Worm (Caenorhabditis elegans): ENCODE results near the gene R12B2.6.

The R12B2.6 gene

ce11 chrIII:5814098-5814497 is 19.9 kb downstream of the R12B2.6 start:
- TF ChIP-seq hmg-4 (GFP tag; optimal IDR thresholded peaks at IDR 0.05): no peak
- TF ChIP-seq tbx-11 (GFP tag; IDR thresholded peaks at IDR 0.05): no peak
- no peak for TF ChIP-seq hnd-1 (tag; optimal IDR thresholded peaks at IDR 0.05)

- TF ChIP-seq ets-7 (tag; optimal IDR thresholded peaks at IDR 0.05) (no peak), aly-1 (tag; optimal IDR thresholded peaks at IDR 0.05) (no peak), scrt-1 (GFP tag; IDR thresholded peaks at IDR 0.05) (no peak), ceh-36 (tag; optimal IDR thresholded peaks at IDR 0.05) (no peak), tbx-37 (GFP tag; conservative IDR thresholded peaks at IDR 0.05) (no peak), sea-1 (GFP tag; conservative IDR thresholded peaks at IDR 0.05) (no peak), hmbx-1 (tag; optimal IDR thresholded peaks at IDR 0.05) (no peak), ama-1 (optimal IDR thresholded peaks at IDR 0.05) (no peak), pes-1 (GFP tag; IDR thresholded peaks at IDR 0.05) (no peak), tbx-11 (GFP tag; IDR thresholded peaks at IDR 0.05) (no peak), F13C5.2 (tag; optimal IDR thresholded peaks at IDR 0.05) (no peak), hnd-1 (tag; optimal IDR thresholded peaks at IDR 0.05) (no peak), tra-4 (tag; optimal IDR thresholded peaks at IDR 0.05) (no peak), B0310.2 (tag; optimal IDR thresholded peaks at IDR 0.05) (no peak)
Measured at ce11 chrIII:5813501-5813900, 20.5 kb downstream of the R12B2.6 start.

DNA sequence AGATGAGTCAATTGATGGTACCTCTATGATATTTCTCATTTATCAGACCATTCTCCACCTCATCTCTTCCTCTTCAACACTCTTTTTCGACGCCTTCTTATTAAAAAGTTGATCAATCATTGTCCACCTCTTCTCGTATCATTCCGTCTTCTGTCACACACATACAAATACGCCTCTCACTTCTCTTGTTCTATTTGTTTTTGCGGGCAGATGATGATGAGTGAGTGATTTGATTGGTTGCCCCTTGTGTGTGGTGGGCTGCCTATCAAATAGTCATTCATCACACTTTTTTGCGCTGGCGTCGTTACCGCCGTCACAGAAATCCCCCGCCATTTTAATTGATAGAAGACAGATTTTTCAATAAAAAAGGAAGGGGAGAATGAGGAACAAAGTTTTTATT is 21.3 kb downstream of the R12B2.6 start:
- TF ChIP-seq tbx-37 (GFP tag; conservative IDR thresholded peaks at IDR 0.05) (no peak), hmbx-1 (tag; optimal IDR thresholded peaks at IDR 0.05) (no peak), ceh-13 (GFP tag; optimal IDR thresholded peaks at IDR 0.05) (no peak), aly-1 (tag; optimal IDR thresholded peaks at IDR 0.05) (no peak), tbx-11 (GFP tag; IDR thresholded peaks at IDR 0.05) (no peak), flt-1 (GFP tag; IDR thresholded peaks at IDR 0.05) (no peak), ama-1 (optimal IDR thresholded peaks at IDR 0.05) (no peak), hmg-4 (GFP tag; optimal IDR thresholded peaks at IDR 0.05) (no peak), B0310.2 (tag; optimal IDR thresholded peaks at IDR 0.05) (no peak), ceh-36 (tag; optimal IDR thresholded peaks at IDR 0.05) (no peak), tra-4 (tag; optimal IDR thresholded peaks at IDR 0.05) (no peak), pes-1 (GFP tag; IDR thresholded peaks at IDR 0.05) (no peak), scrt-1 (GFP tag; IDR thresholded peaks at IDR 0.05) (no peak), F13C5.2 (tag; optimal IDR thresholded peaks at IDR 0.05) (no peak), ets-7 (tag; optimal IDR thresholded peaks at IDR 0.05) (no peak)

ce11 chrIII:5811957-5812356 is 22.0 kb downstream of the R12B2.6 start:
- TF ChIP-seq flt-1 (GFP tag; IDR thresholded peaks at IDR 0.05) (no peak), F13C5.2 (tag; optimal IDR thresholded peaks at IDR 0.05) (no peak), tbx-11 (GFP tag; IDR thresholded peaks at IDR 0.05) (no peak), B0310.2 (tag; optimal IDR thresholded peaks at IDR 0.05) (no peak), pes-1 (GFP tag; IDR thresholded peaks at IDR 0.05) (no peak), scrt-1 (GFP tag; IDR thresholded peaks at IDR 0.05) (no peak), sea-1 (GFP tag; conservative IDR thresholded peaks at IDR 0.05) (no peak), hmbx-1 (tag; optimal IDR thresholded peaks at IDR 0.05) (no peak), ets-7 (tag; optimal IDR thresholded peaks at IDR 0.05) (no peak)

- TF ChIP-seq ceh-13 (GFP tag; optimal IDR thresholded peaks at IDR 0.05) (no peak), tbx-37 (GFP tag; conservative IDR thresholded peaks at IDR 0.05) (no peak), tra-4 (tag; optimal IDR thresholded peaks at IDR 0.05) (no peak), B0310.2 (tag; optimal IDR thresholded peaks at IDR 0.05) (no peak), aly-1 (tag; optimal IDR thresholded peaks at IDR 0.05) (no peak), ceh-36 (tag; optimal IDR thresholded peaks at IDR 0.05) (no peak), scrt-1 (GFP tag; IDR thresholded peaks at IDR 0.05) (no peak), tbx-11 (GFP tag; IDR thresholded peaks at IDR 0.05) (no peak), flt-1 (GFP tag; IDR thresholded peaks at IDR 0.05) (no peak), ama-1 (optimal IDR thresholded peaks at IDR 0.05) (no peak), hmg-4 (GFP tag; optimal IDR thresholded peaks at IDR 0.05) (no peak), hmbx-1 (tag; optimal IDR thresholded peaks at IDR 0.05) (no peak), F13C5.2 (tag; optimal IDR thresholded peaks at IDR 0.05) (no peak), hnd-1 (tag; optimal IDR thresholded peaks at IDR 0.05) (no peak)
Measured at ce11 chrIII:5810012-5810411, 23.9 kb downstream of the R12B2.6 start.

- TF ChIP-seq tra-4 (tag; optimal IDR thresholded peaks at IDR 0.05): no peak
Measured at ce11 chrIII:5806720-5807119, 27.2 kb downstream of the R12B2.6 start, which contains the start of gene R12B2.2. Gene R12B2.2, plus strand, starts transcription at chrIII:5807020.

DNA sequence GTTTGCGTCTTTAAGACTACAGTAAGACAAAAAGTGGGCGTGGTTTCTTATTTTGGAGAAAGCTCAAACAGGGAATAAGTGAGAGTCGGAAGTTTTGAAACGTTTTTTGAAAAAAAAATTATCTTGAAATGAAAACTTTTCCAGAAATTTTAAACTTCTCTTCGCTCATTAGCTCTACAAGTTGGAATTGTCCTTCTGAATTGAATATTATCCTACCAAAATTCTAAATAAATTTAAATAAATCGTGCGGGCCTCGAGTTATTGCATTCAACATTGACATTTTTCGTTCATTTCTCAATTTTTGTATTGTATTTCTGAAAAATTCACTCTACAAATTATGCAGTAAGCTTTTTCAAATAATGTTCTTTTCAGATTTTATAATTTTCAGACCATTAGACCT is 28.7 kb downstream of the R12B2.6 start, which contains the start of gene R12B2.3:
TSS of gene R12B2.3 (plus strand) at position 301 of the 400 bp plus-strand sequence.
- TF ChIP-seq ets-7 (tag; optimal IDR thresholded peaks at IDR 0.05): no peak
- no peak for TF ChIP-seq tbx-11 (GFP tag; IDR thresholded peaks at IDR 0.05)
- TF ChIP-seq ceh-13 (GFP tag; optimal IDR thresholded peaks at IDR 0.05): no peak
- TF ChIP-seq flt-1 (GFP tag; IDR thresholded peaks at IDR 0.05): no peak
- no peak for TF ChIP-seq hnd-1 (tag; optimal IDR thresholded peaks at IDR 0.05)
- TF ChIP-seq B0310.2 (tag; optimal IDR thresholded peaks at IDR 0.05): no peak
- no peak for TF ChIP-seq sea-1 (GFP tag; conservative IDR thresholded peaks at IDR 0.05)
- TF ChIP-seq tra-4 (tag; optimal IDR thresholded peaks at IDR 0.05): no peak
- TF ChIP-seq hmg-4 (GFP tag; optimal IDR thresholded peaks at IDR 0.05): no peak
- no peak for TF ChIP-seq F13C5.2 (tag; optimal IDR thresholded peaks at IDR 0.05)
- TF ChIP-seq tbx-37 (GFP tag; conservative IDR thresholded peaks at IDR 0.05): no peak
- no peak for TF ChIP-seq aly-1 (tag; optimal IDR thresholded peaks at IDR 0.05)
- TF ChIP-seq scrt-1 (GFP tag; IDR thresholded peaks at IDR 0.05): no peak
- no peak for TF ChIP-seq ceh-36 (tag; optimal IDR thresholded peaks at IDR 0.05)
- TF ChIP-seq hmbx-1 (tag; optimal IDR thresholded peaks at IDR 0.05): no peak
- TF ChIP-seq pes-1 (GFP tag; IDR thresholded peaks at IDR 0.05): no peak
- TF ChIP-seq ama-1 (optimal IDR thresholded peaks at IDR 0.05): no peak

- TF ChIP-seq ceh-36 (tag; optimal IDR thresholded peaks at IDR 0.05) (no peak), aly-1 (tag; optimal IDR thresholded peaks at IDR 0.05) (no peak), ets-7 (tag; optimal IDR thresholded peaks at IDR 0.05) (no peak), hmg-4 (GFP tag; optimal IDR thresholded peaks at IDR 0.05) (no peak), hnd-1 (tag; optimal IDR thresholded peaks at IDR 0.05) (no peak), tra-4 (tag; optimal IDR thresholded peaks at IDR 0.05) (no peak), hmbx-1 (tag; optimal IDR thresholded peaks at IDR 0.05) (no peak), flt-1 (GFP tag; IDR thresholded peaks at IDR 0.05) (no peak), pes-1 (GFP tag; IDR thresholded peaks at IDR 0.05) (no peak), sea-1 (GFP tag; conservative IDR thresholded peaks at IDR 0.05) (no peak), B0310.2 (tag; optimal IDR thresholded peaks at IDR 0.05) (no peak), scrt-1 (GFP tag; IDR thresholded peaks at IDR 0.05) (no peak), F13C5.2 (tag; optimal IDR thresholded peaks at IDR 0.05) (no peak), ama-1 (optimal IDR thresholded peaks at IDR 0.05) (no peak), tbx-11 (GFP tag; IDR thresholded peaks at IDR 0.05) (no peak), ceh-13 (GFP tag; optimal IDR thresholded peaks at IDR 0.05) (no peak), tbx-37 (GFP tag; conservative IDR thresholded peaks at IDR 0.05) (no peak)
Measured at ce11 chrIII:5802971-5803370, 31.0 kb downstream of the R12B2.6 start, which contains the start of the genes polq-1 and him-10. Gene polq-1, minus strand, starts transcription at chrIII:5803160. Gene him-10, plus strand, starts transcription at chrIII:5803260.
